Worm (Caenorhabditis elegans): ENCODE data around the gene Y102E9.6.

Gene Y102E9.6

DNA sequence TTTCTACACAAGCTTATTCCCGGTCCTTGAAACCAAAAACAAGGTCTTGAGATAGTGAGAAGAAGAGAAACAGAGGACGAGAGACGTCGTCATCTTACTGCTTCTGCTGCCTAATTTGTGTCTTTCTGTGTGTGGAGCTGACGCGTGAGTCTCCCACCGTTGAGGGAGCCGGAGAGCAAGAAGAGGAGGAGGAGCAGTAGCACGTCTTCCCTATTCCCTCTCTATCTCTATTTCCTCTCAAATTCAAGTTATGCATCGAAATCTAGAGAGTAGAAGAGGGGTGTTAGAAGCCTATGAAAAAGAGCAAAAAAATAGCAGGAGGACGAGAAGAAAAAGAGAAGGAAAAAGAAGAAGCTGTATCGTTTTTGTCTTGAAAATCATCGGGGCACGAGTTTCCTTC, 41.3 kb downstream of the Y102E9.6 start (continued):
- TF ChIP-seq let-607 (tag; optimal IDR thresholded peaks at IDR 0.05), result no peak
- TF ChIP-seq cebp-1 (GFP tag; IDR thresholded peaks at IDR 0.05), result no peak
- no peak for TF ChIP-seq cebp-1 (tag; optimal IDR thresholded peaks at IDR 0.05)
- no peak for TF ChIP-seq tlf-1 (GFP tag; optimal IDR thresholded peaks at IDR 0.05)
- no peak for TF ChIP-seq lin-54 (GFP tag; optimal IDR thresholded peaks at IDR 0.05)
- no peak for TF ChIP-seq him-1 (tag; optimal IDR thresholded peaks at IDR 0.05)
- no peak for TF ChIP-seq ztf-3 (GFP tag; optimal IDR thresholded peaks at IDR 0.05)
- peak; percentile 31; the same call in 1 of the 2 replicates for TF ChIP-seq hmg-1.2 (GFP tag; IDR thresholded peaks at IDR 0.05)

ce11 chrIII:6693285-6693684, 43.2 kb downstream of the Y102E9.6 start:
- TF ChIP-seq nhr-80 (tag; optimal IDR thresholded peaks at IDR 0.05) (peak; percentile 85), mes-4 (tag; optimal IDR thresholded peaks at IDR 0.05) (no peak), zim-3 (tag; optimal IDR thresholded peaks at IDR 0.05) (no peak)

- no peak for TF ChIP-seq aptf-3 (GFP tag; IDR thresholded peaks at IDR 0.05)
- TF ChIP-seq nhr-80 (tag; optimal IDR thresholded peaks at IDR 0.05), result no peak
- TF ChIP-seq F33H1.4 (GFP tag; IDR thresholded peaks at IDR 0.05), result no peak
- no peak for TF ChIP-seq madf-3 (GFP tag; IDR thresholded peaks at IDR 0.05)
- no peak for TF ChIP-seq rcor-1 (GFP tag; IDR thresholded peaks at IDR 0.05)
- TF ChIP-seq F10E7.11 (tag; optimal IDR thresholded peaks at IDR 0.05), result no peak
- TF ChIP-seq cebp-1 (GFP tag; IDR thresholded peaks at IDR 0.05), result no peak
- no peak for TF ChIP-seq cebp-1 (tag; optimal IDR thresholded peaks at IDR 0.05)
- TF ChIP-seq T26A5.8 (tag; optimal IDR thresholded peaks at IDR 0.05), result no peak
- no peak for TF ChIP-seq C06A6.2 (GFP tag; conservative IDR thresholded peaks at IDR 0.05)
- no peak for TF ChIP-seq sptf-2 (GFP tag; optimal IDR thresholded peaks at IDR 0.05)
- TF ChIP-seq aptf-2 (GFP tag; conservative IDR thresholded peaks at IDR 0.05), result no peak
- no peak for TF ChIP-seq pbrm-1 (GFP tag; IDR thresholded peaks at IDR 0.05)
- no peak for TF ChIP-seq C17E4.6 (GFP tag; IDR thresholded peaks at IDR 0.05)
These were observed 46.0 kb downstream of the Y102E9.6 start for ce11 chrIII:6690490-6690889.

All from whole organism, young adult.